Fruit fly (Drosophila melanogaster): Measurements from ENCODE around the gene CG10096.

Gene CG10096

DNA sequence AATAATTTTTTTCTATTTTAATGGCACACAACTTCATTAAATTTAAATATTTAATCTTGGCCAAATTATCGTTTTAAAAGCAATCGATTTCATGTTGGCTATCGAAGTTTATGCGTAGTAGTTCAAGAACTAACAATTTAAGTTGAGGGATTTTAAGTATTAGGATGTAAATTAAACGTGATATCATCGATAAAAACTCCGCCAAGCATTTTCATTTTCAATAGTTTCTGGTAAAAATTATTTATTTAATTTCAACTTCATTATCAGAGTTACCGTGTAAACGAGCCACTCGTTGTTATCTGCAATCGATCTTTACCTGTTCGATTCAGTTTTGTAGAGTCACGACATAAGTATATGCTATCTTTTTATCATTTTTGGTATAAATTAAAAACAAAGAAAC, 7.2 kb upstream of the CG10096 start (continued):
- peak; percentile 97 for TF ChIP-seq seq (GFP tag; IDR thresholded peaks at IDR 0.05)
- TF ChIP-seq shn (GFP tag; optimal IDR thresholded peaks at IDR 0.05) = peak; percentile 75
- TF ChIP-seq gcm2 (GFP tag; optimal IDR thresholded peaks at IDR 0.05) = peak; percentile 92
- peak; percentile 94 for TF ChIP-seq Rx (GFP tag; IDR thresholded peaks at IDR 0.05)
- TF ChIP-seq CG9797 (GFP tag; optimal IDR thresholded peaks at IDR 0.05) = peak; percentile 41
- TF ChIP-seq CG9817 (tag; optimal IDR thresholded peaks at IDR 0.05) = peak; percentile 97
- TF ChIP-seq CG16815 (GFP tag; optimal IDR thresholded peaks at IDR 0.05) = peak; percentile 84
- no peak for TF ChIP-seq Tbp (GFP tag; optimal IDR thresholded peaks at IDR 0.05)
- TF ChIP-seq zf30C (GFP tag; optimal IDR thresholded peaks at IDR 0.05) = peak; percentile 39
- peak; percentile 86 for TF ChIP-seq Ravus (GFP tag; IDR thresholded peaks at IDR 0.05)
- TF ChIP-seq CoRest (tag; optimal IDR thresholded peaks at IDR 0.05) = peak; percentile 99
- peak; percentile 93 for TF ChIP-seq Mes4 (GFP tag; optimal IDR thresholded peaks at IDR 0.05)
- peak; percentile 97 for TF ChIP-seq CG7372 (GFP tag; IDR thresholded peaks at IDR 0.05)
- TF ChIP-seq NK7.1 (GFP tag; optimal IDR thresholded peaks at IDR 0.05) = peak; percentile 95
- peak; percentile 89 for TF ChIP-seq HLH54F (GFP tag; optimal IDR thresholded peaks at IDR 0.05)
- TF ChIP-seq ash1 (GFP tag; optimal IDR thresholded peaks at IDR 0.05) = peak; percentile 85
- TF ChIP-seq CG17186 (GFP tag; optimal IDR thresholded peaks at IDR 0.05) = peak; percentile 97
- TF ChIP-seq CG1602 (GFP tag; optimal IDR thresholded peaks at IDR 0.05) = peak; percentile 96
- TF ChIP-seq Oli (tag; optimal IDR thresholded peaks at IDR 0.05) = peak; percentile 97
- TF ChIP-seq tna (GFP tag; IDR thresholded peaks at IDR 0.05; ENCODE audit: partially characterized antibody) = no peak
- peak; percentile 87 for TF ChIP-seq pros (GFP tag; optimal IDR thresholded peaks at IDR 0.05)
- TF ChIP-seq CG10654 (GFP tag; optimal IDR thresholded peaks at IDR 0.05) = peak; percentile 97
- TF ChIP-seq CG16863 (GFP tag; optimal IDR thresholded peaks at IDR 0.05) = peak; percentile 93
- peak; percentile 93 for TF ChIP-seq CG10462 (GFP tag; optimal IDR thresholded peaks at IDR 0.05)
- TF ChIP-seq Hand (GFP tag; optimal IDR thresholded peaks at IDR 0.05) = peak; percentile 92
- TF ChIP-seq Ets97D (GFP tag; optimal IDR thresholded peaks at IDR 0.05) = peak; percentile 90
- peak; percentile 98 for TF ChIP-seq Asciz (GFP tag; optimal IDR thresholded peaks at IDR 0.05)
- peak; percentile 88 for TF ChIP-seq CG32772 (GFP tag; IDR thresholded peaks at IDR 0.05)
- TF ChIP-seq Scr (GFP tag; IDR thresholded peaks at IDR 0.05; ENCODE audit: partially characterized antibody) = peak; percentile 51
- TF ChIP-seq kah (GFP tag; optimal IDR thresholded peaks at IDR 0.05) = peak; percentile 97
- peak; percentile 86 for TF ChIP-seq pb (GFP tag; optimal IDR thresholded peaks at IDR 0.05)
- TF ChIP-seq CG13775 (GFP tag; optimal IDR thresholded peaks at IDR 0.05) = peak; percentile 96
- TF ChIP-seq B-H2 (GFP tag; optimal IDR thresholded peaks at IDR 0.05) = peak; percentile 98
- TF ChIP-seq CG30020 (tag; optimal IDR thresholded peaks at IDR 0.05) = peak; percentile 90
- peak; percentile 90 for TF ChIP-seq CG11247 (GFP tag; IDR thresholded peaks at IDR 0.05)
- peak; percentile 92 for TF ChIP-seq CG7745 (tag; optimal IDR thresholded peaks at IDR 0.05)
- peak; percentile 94 for TF ChIP-seq CG18619 (GFP tag; optimal IDR thresholded peaks at IDR 0.05)
- peak; percentile 92 for TF ChIP-seq Atf3 (GFP tag; optimal IDR thresholded peaks at IDR 0.05)
- peak; percentile 98 for TF ChIP-seq gsb-n (tag; optimal IDR thresholded peaks at IDR 0.05)
- peak; percentile 75; the same call in 2 of the 3 replicates for TF ChIP-seq CG6175 (GFP tag; IDR thresholded peaks at IDR 0.05)
- peak; percentile 98 for TF ChIP-seq CG12299 (tag; optimal IDR thresholded peaks at IDR 0.05)
- TF ChIP-seq CG3726 (GFP tag; IDR thresholded peaks at IDR 0.05) = peak; percentile 89
- peak; percentile 92 for TF ChIP-seq Taf1 (GFP tag; IDR thresholded peaks at IDR 0.05)
- peak; percentile 84 for TF ChIP-seq CG9876 (GFP tag; optimal IDR thresholded peaks at IDR 0.05)
- TF ChIP-seq HHEX (GFP tag; optimal IDR thresholded peaks at IDR 0.05) = peak; percentile 98
- TF ChIP-seq Drgx (GFP tag; IDR thresholded peaks at IDR 0.05) = peak; percentile 93
- TF ChIP-seq CG15269 (tag; optimal IDR thresholded peaks at IDR 0.05) = peak; percentile 98
- peak; percentile 72; the same call in 1 of the 3 replicates for TF ChIP-seq z (GFP tag; IDR thresholded peaks at IDR 0.05)
- TF ChIP-seq CG6765 (GFP tag; optimal IDR thresholded peaks at IDR 0.05) = peak; percentile 99
- TF ChIP-seq CG4707 (GFP tag; optimal IDR thresholded peaks at IDR 0.05) = peak; percentile 94
- peak; percentile 96 for TF ChIP-seq CG13624 (GFP tag; optimal IDR thresholded peaks at IDR 0.05)
